Worm (Caenorhabditis elegans) whole organism, young adult: ENCODE data around the gene T02H6.9.

Experiments
- B0336.3 ChIP-seq: fragments of 200-800 bp; sonication (Bioruptor generic); IDR thresholded peaks from 2 replicates; pipeline ENCODE4 v1.3.6; 2022; ENCODE audit warnings: missing genetic modification characterization, missing compliant biosample characterization
- T26A5.8 ChIP-seq: sonication (generic microtip); optimal IDR thresholded peaks from 2 replicates; lab custom pipeline; 2016; ENCODE audit warnings: missing genetic modification characterization, missing compliant biosample characterization
- Y95B8A.8 ChIP-seq: fragments of 200-800 bp; sonication (Bioruptor generic); IDR thresholded peaks from 2 replicates; pipeline ENCODE4 v1.3.6; 2022; ENCODE audit warnings: missing genetic modification reagents, missing genetic modification characterization, missing compliant biosample characterization
- akir-1 ChIP-seq: fragments of 200-800 bp; sonication (Bioruptor generic); optimal IDR thresholded peaks from 2 replicates; lab custom pipeline; 2018; ENCODE audit warnings: mild to moderate bottlenecking, missing genetic modification characterization, moderate library complexity, missing compliant biosample characterization
- ccch-3 ChIP-seq: fragments of 200-800 bp; sonication (Bioruptor generic); optimal IDR thresholded peaks from 2 replicates; lab custom pipeline; 2018; ENCODE audit warnings: mild to moderate bottlenecking, missing genetic modification characterization, missing compliant biosample characterization
- cebp-1 ChIP-seq, 2 experiments: fragments of 200-800 bp in 1 of 2; sonication (Bioruptor generic) in 1 of 2; sonication (generic microtip) in 1 of 2; IDR thresholded peaks in 1 of 2; optimal IDR thresholded peaks in 1 of 2; 2 replicates each; pipeline versions ENCODE4 v1.3.6 to Lab custom; 2017 to 2022; ENCODE audit warnings: missing compliant biosample characterization in 2 of 2, missing genetic modification characterization in 2 of 2, mild to moderate bottlenecking in 1 of 2, missing genetic modification reagents in 1 of 2, moderate library complexity in 1 of 2
- cebp-2 ChIP-seq: fragments of 200-800 bp; sonication (Bioruptor generic); IDR thresholded peaks from 2 replicates; pipeline ENCODE4 v1.3.6; 2022; ENCODE audit warnings: missing genetic modification characterization, missing compliant biosample characterization
- hlh-12 ChIP-seq: sonication (generic microtip); optimal IDR thresholded peaks from 2 replicates; lab custom pipeline; 2016; ENCODE audit warnings: missing genetic modification characterization, missing compliant biosample characterization
- lir-1 ChIP-seq: fragments of 200-800 bp; sonication (Bioruptor generic); conservative IDR thresholded peaks from 2 replicates; pipeline ENCODE4 v1.3.6; 2022; ENCODE audit warnings: missing genetic modification reagents, missing genetic modification characterization, missing compliant biosample characterization
- madf-10 ChIP-seq: sonication (generic microtip); optimal IDR thresholded peaks from 2 replicates; lab custom pipeline; 2016; ENCODE audit warnings: mild to moderate bottlenecking, missing genetic modification characterization, missing compliant biosample characterization
- nhr-90 ChIP-seq: sonication (generic microtip); optimal IDR thresholded peaks from 2 replicates; lab custom pipeline; 2016; ENCODE audit warnings: missing genotype, mild to moderate bottlenecking, missing genetic modification characterization, missing compliant biosample characterization
- zim-3 ChIP-seq: sonication (generic microtip); optimal IDR thresholded peaks from 2 replicates; lab custom pipeline; 2017; ENCODE audit warnings: mild to moderate bottlenecking, missing genetic modification characterization, moderate library complexity, missing compliant biosample characterization

Gene T02H6.9

ce11 chrII:721931-722330 lies 43.2 kb downstream of the T02H6.9 start:
- no peak for TF ChIP-seq cebp-1 (GFP tag; IDR thresholded peaks at IDR 0.05; lab: Robert Waterston, UW)
- peak; percentile 19 for TF ChIP-seq cebp-1 (tag; optimal IDR thresholded peaks at IDR 0.05; lab: Kevin White, UChicago)
- TF ChIP-seq akir-1 (GFP tag; lab: Kevin White, UChicago), result no peak
- TF ChIP-seq Y95B8A.8 (GFP tag; lab: Robert Waterston, UW), result no peak

- TF ChIP-seq madf-10 (tag; lab: Kevin White, UChicago) (no peak), nhr-90 (tag; lab: Kevin White, UChicago) (no peak), cebp-2 (GFP tag; lab: Robert Waterston, UW) (no peak), zim-3 (no peak), hlh-12 (no peak), B0336.3 (no peak), lir-1 (GFP tag; lab: Robert Waterston, UW) (no peak)
These were observed 44.8 kb downstream of the T02H6.9 start, which contains the start of gene rfip-2 for ce11 chrII:723488-723887. TSS of gene rfip-2 (plus strand) at chrII:723788.

- TF ChIP-seq ccch-3, result no peak
- TF ChIP-seq B0336.3, result 0 out of 2 replicates have a peak, but pooled peaks have one; percentile 12
- no peak for TF ChIP-seq T26A5.8 (tag; lab: Kevin White, UChicago)
These were observed 45.3 kb downstream of the T02H6.9 start for ce11 chrII:724004-724403.
